Worm (Caenorhabditis elegans): ENCODE measurements around the gene twk-6.

- TF ChIP-seq ama-1 (optimal IDR thresholded peaks at IDR 0.05) (no peak), ama-1 (GFP tag; optimal IDR thresholded peaks at IDR 0.05) (no peak), lin-54 (GFP tag; optimal IDR thresholded peaks at IDR 0.05) (no peak), let-526 (GFP tag; IDR thresholded peaks at IDR 0.05) (no peak), T07F8.4 (tag; optimal IDR thresholded peaks at IDR 0.05) (no peak), snpc-4 (GFP tag; optimal IDR thresholded peaks at IDR 0.05) (no peak), snpc-4 (tag; optimal IDR thresholded peaks at IDR 0.05) (no peak), unc-62 (GFP tag; optimal IDR thresholded peaks at IDR 0.05) (no peak), dpff-1 (tag; optimal IDR thresholded peaks at IDR 0.05) (no peak), rpc-1 (optimal IDR thresholded peaks at IDR 0.05) (no peak), rpc-1 (tag; optimal IDR thresholded peaks at IDR 0.05) (no peak), hmg-1.2 (GFP tag; IDR thresholded peaks at IDR 0.05) (no peak)
These were observed 22.8 kb downstream of the twk-6 start, which contains the start of gene B0393.5 for ce11 chrIII:4765474-4765873.

Measured in whole organism, young adult.